Fruit fly (Drosophila melanogaster) whole organism, embryonic: ENCODE measurements around the gene dnc.

Experiments used
- Abd-B ChIP-seq: fragments of 200-800 bp; sonication (Bioruptor generic); optimal IDR thresholded peaks from 2 replicates; lab custom pipeline; 2018; ENCODE audit warnings: missing biosample characterization, mild to moderate bottlenecking, missing genetic modification characterization, moderate library complexity
- Atf6 ChIP-seq: fragments of 200-800 bp; sonication (Bioruptor generic); IDR thresholded peaks from 2 replicates; pipeline ENCODE4 v1.3.6; 2022; ENCODE audit warnings: missing biosample characterization, missing genetic modification characterization
- BEAF-32 ChIP-seq: fragments of 200-800 bp; sonication (Bioruptor generic); optimal IDR thresholded peaks from 3 replicates; lab custom pipeline; 2017; ENCODE audit warnings: missing biosample characterization, missing genetic modification characterization, mild to moderate bottlenecking, moderate library complexity, missing genetic modification reagents
- CG11696 ChIP-seq: fragments of 200-800 bp; sonication (Bioruptor generic); IDR thresholded peaks from 2 replicates; pipeline ENCODE4 v1.3.6; 2022; ENCODE audit warnings: missing biosample characterization, missing genetic modification characterization
- CG13894 ChIP-seq: fragments of 200-800 bp; sonication (Bioruptor generic); optimal IDR thresholded peaks from 3 replicates; lab custom pipeline; 2018; ENCODE audit warnings: missing biosample characterization, mild to moderate bottlenecking, missing genetic modification characterization, moderate library complexity
- CG14710 ChIP-seq: fragments of 200-800 bp; sonication (Bioruptor generic); optimal IDR thresholded peaks from 3 replicates; lab custom pipeline; 2019; ENCODE audit warnings: missing biosample characterization, mild to moderate bottlenecking, missing genetic modification characterization, moderate library complexity
- CG14965 ChIP-seq: fragments of 200-800 bp; sonication (Bioruptor generic); optimal IDR thresholded peaks from 2 replicates; lab custom pipeline; 2016; ENCODE audit warnings: missing biosample characterization, missing genetic modification characterization, borderline replicate concordance
- CG15696 ChIP-seq: fragments of 200-800 bp; sonication (Bioruptor generic); optimal IDR thresholded peaks from 2 replicates; lab custom pipeline; 2019; ENCODE audit warnings: missing biosample characterization, mild to moderate bottlenecking, missing genetic modification characterization, moderate library complexity
- CG17359 ChIP-seq: fragments of 200-800 bp; sonication (Bioruptor generic); optimal IDR thresholded peaks from 3 replicates; lab custom pipeline; 2018; ENCODE audit warnings: missing biosample characterization, mild to moderate bottlenecking, missing genetic modification characterization, moderate library complexity
- CG18262 ChIP-seq: fragments of 200-800 bp; optimal IDR thresholded peaks from 3 replicates; lab custom pipeline; 2019; ENCODE audit warnings: missing biosample characterization, mild to moderate bottlenecking, missing genetic modification characterization, moderate library complexity
- CG2202 ChIP-seq: fragments of 200-800 bp; sonication (Bioruptor generic); optimal IDR thresholded peaks from 2 replicates; lab custom pipeline; 2018; ENCODE audit warnings: missing biosample characterization, mild to moderate bottlenecking, missing genetic modification characterization
- CG30020 ChIP-seq: fragments of 200-800 bp; optimal IDR thresholded peaks from 2 replicates; lab custom pipeline; 2019; ENCODE audit warnings: missing biosample characterization, mild to moderate bottlenecking, missing genetic modification characterization, moderate library complexity
- CG4730 ChIP-seq: fragments of 200-800 bp; sonication (Bioruptor generic); IDR thresholded peaks from 2 replicates; pipeline ENCODE4 v1.3.6; 2022; ENCODE audit warnings: missing biosample characterization, missing genetic modification characterization
- CG7745 ChIP-seq: fragments of 200-800 bp; sonication (Bioruptor generic); optimal IDR thresholded peaks from 2 replicates; lab custom pipeline; 2018; ENCODE audit warnings: missing biosample characterization, mild to moderate bottlenecking, missing genetic modification characterization, moderate library complexity
- CG8388 ChIP-seq: fragments of 200-800 bp; sonication (Bioruptor generic); optimal IDR thresholded peaks from 2 replicates; lab custom pipeline; 2019; ENCODE audit warnings: missing biosample characterization, mild to moderate bottlenecking, missing genetic modification characterization, moderate library complexity
- Doc2 ChIP-seq: fragments of 200-800 bp; sonication (Bioruptor generic); IDR thresholded peaks from 2 replicates; pipeline ENCODE4 v1.3.6; 2022; ENCODE audit warnings: missing biosample characterization, missing genetic modification characterization
- Kr ChIP-seq: fragments of 200-800 bp; sonication (Bioruptor generic); optimal IDR thresholded peaks from 2 replicates; lab custom pipeline; 2017; ENCODE audit warnings: missing biosample characterization, mild to moderate bottlenecking, missing genetic modification characterization
- MTF-1 ChIP-seq: fragments of 200-800 bp; sonication (Bioruptor generic); optimal IDR thresholded peaks from 2 replicates; lab custom pipeline; 2018; ENCODE audit warnings: missing biosample characterization, mild to moderate bottlenecking, missing genetic modification characterization, borderline replicate concordance
- Med ChIP-seq: fragments of 200-800 bp; sonication (Bioruptor generic); peaks from one replicate; lab custom pipeline; 2016; ENCODE audit warnings: missing biosample characterization, missing genetic modification characterization, mild to moderate bottlenecking, inconsistent platforms, moderate library complexity
- Mrtf ChIP-seq: fragments of 200-800 bp; sonication (Bioruptor generic); IDR thresholded peaks from 3 replicates; pipeline ENCODE4 v1.3.6; 2022; ENCODE audit warnings: missing biosample characterization, missing genetic modification characterization
- NC2α ChIP-seq: fragments of 200-800 bp; sonication (Bioruptor generic); optimal IDR thresholded peaks from 2 replicates; lab custom pipeline; 2016; ENCODE audit warnings: missing biosample characterization, missing genetic modification characterization
- Poxn ChIP-seq: fragments of 200-800 bp; sonication (Bioruptor generic); IDR thresholded peaks from 2 replicates; pipeline ENCODE4 v1.3.6; 2022; ENCODE audit warnings: missing biosample characterization, missing genetic modification characterization
- Spps ChIP-seq: fragments of 200-800 bp; sonication (Bioruptor generic); optimal IDR thresholded peaks from 2 replicates; lab custom pipeline; 2018; ENCODE audit warnings: missing biosample characterization, mild to moderate bottlenecking, missing genetic modification characterization
- Xrp1 ChIP-seq: fragments of 200-800 bp; sonication (Bioruptor generic); IDR thresholded peaks from 2 replicates; pipeline ENCODE4 v1.3.6; 2022; ENCODE audit warnings: missing biosample characterization, missing genetic modification characterization
- ac ChIP-seq: fragments of 200-800 bp; sonication (Bioruptor generic); optimal IDR thresholded peaks from 3 replicates; lab custom pipeline; 2017; ENCODE audit warnings: missing biosample characterization, mild to moderate bottlenecking, missing genetic modification characterization
- bowl ChIP-seq: fragments of 200-800 bp; sonication (Bioruptor generic); IDR thresholded peaks from 2 replicates; pipeline ENCODE4 v1.3.6; 2022; ENCODE audit warnings: missing biosample characterization, missing genetic modification characterization
- cg ChIP-seq: fragments of 200-800 bp; sonication (Bioruptor generic); optimal IDR thresholded peaks from 3 replicates; lab custom pipeline; 2019; ENCODE audit warnings: missing biosample characterization, mild to moderate bottlenecking, missing genetic modification characterization, moderate library complexity
- chn ChIP-seq: fragments of 200-800 bp; sonication (Bioruptor generic); optimal IDR thresholded peaks from 2 replicates; lab custom pipeline; 2016; ENCODE audit warnings: missing biosample characterization, missing genetic modification characterization
- crol ChIP-seq: fragments of 200-800 bp; sonication (Bioruptor generic); IDR thresholded peaks from 2 replicates; pipeline ENCODE4 v1.3.6; 2022; ENCODE audit warnings: missing biosample characterization, missing genetic modification characterization
- danr ChIP-seq: fragments of 200-800 bp; sonication (Bioruptor generic); IDR thresholded peaks from 2 replicates; pipeline ENCODE4 v1.3.6; 2022; ENCODE audit warnings: missing biosample characterization, missing genetic modification characterization
- eve ChIP-seq, 2 experiments: fragments of >200 bp; optimal IDR thresholded peaks; 2 replicates each; lab custom pipeline; 2017; ENCODE audit warnings: missing biosample characterization in 2 of 2, missing genetic modification characterization in 2 of 2
- ewg ChIP-seq: fragments of 200-800 bp; sonication (Bioruptor generic); optimal IDR thresholded peaks from 3 replicates; lab custom pipeline; 2017; ENCODE audit warnings: mild to moderate bottlenecking, missing biosample characterization, missing genetic modification reagents, missing genetic modification characterization
- fd102C ChIP-seq: fragments of 200-800 bp; sonication (Bioruptor generic); optimal IDR thresholded peaks from 2 replicates; lab custom pipeline; 2018; ENCODE audit warnings: missing biosample characterization, mild to moderate bottlenecking, missing genetic modification characterization, moderate library complexity
- fd96Cb ChIP-seq: fragments of 200-800 bp; sonication (Bioruptor generic); optimal IDR thresholded peaks from 2 replicates; lab custom pipeline; 2018; ENCODE audit warnings: missing biosample characterization, mild to moderate bottlenecking, missing genetic modification characterization, moderate library complexity
- fru ChIP-seq: fragments of >200 bp; optimal IDR thresholded peaks from 2 replicates; lab custom pipeline; 2017
- gro ChIP-seq: fragments of 200-800 bp; sonication (Bioruptor generic); optimal IDR thresholded peaks from 2 replicates; lab custom pipeline; 2016; ENCODE audit warnings: missing biosample characterization, missing genetic modification characterization
- insv ChIP-seq, 2 experiments: fragments of 200-800 bp; sonication (Bioruptor generic); optimal IDR thresholded peaks; 3 replicates each; lab custom pipeline; 2016 to 2018; ENCODE audit warnings: missing biosample characterization in 2 of 2, missing genetic modification characterization in 2 of 2
- inv ChIP-seq: fragments of 200-800 bp; sonication (Bioruptor generic); IDR thresholded peaks from 2 replicates; pipeline ENCODE4 v1.3.6; 2022; ENCODE audit warnings: missing biosample characterization, missing genetic modification characterization; ENCODE audit not compliant: partially characterized antibody
- jing ChIP-seq: fragments of 200-800 bp; sonication (Bioruptor generic); optimal IDR thresholded peaks from 2 replicates; lab custom pipeline; 2018; ENCODE audit warnings: missing biosample characterization, mild to moderate bottlenecking, missing genetic modification characterization
- klu ChIP-seq: fragments of 200-800 bp; sonication (Bioruptor generic); IDR thresholded peaks from 2 replicates; pipeline ENCODE4 v1.3.6; 2022; ENCODE audit warnings: missing biosample characterization, missing genetic modification characterization
- kni ChIP-seq: fragments of 200-800 bp; sonication (Bioruptor generic); optimal IDR thresholded peaks from 3 replicates; lab custom pipeline; 2017; ENCODE audit warnings: mild to moderate bottlenecking, missing biosample characterization, missing genetic modification reagents, missing genetic modification characterization
- lola ChIP-seq, 3 experiments: fragments of >200 bp in 2 of 3; fragments of 200-800 bp in 1 of 3; sonication (Bioruptor generic) in 1 of 3; optimal IDR thresholded peaks; 2 replicates each; lab custom pipeline; 2017 to 2019; ENCODE audit warnings: missing biosample characterization in 3 of 3, missing genetic modification characterization in 3 of 3, mild to moderate bottlenecking in 1 of 3, moderate library complexity in 1 of 3
- pho ChIP-seq: fragments of 200-800 bp; sonication (Bioruptor generic); optimal IDR thresholded peaks from 2 replicates; lab custom pipeline; 2016; ENCODE audit warnings: missing biosample characterization, missing genetic modification characterization
- pum ChIP-seq: fragments of 200-800 bp; sonication (Bioruptor generic); optimal IDR thresholded peaks from 2 replicates; lab custom pipeline; 2016; ENCODE audit warnings: missing biosample characterization, missing genetic modification characterization
- sens ChIP-seq: fragments of 200-800 bp; sonication (Bioruptor generic); peaks from one replicate; lab custom pipeline; 2016; ENCODE audit warnings: missing biosample characterization, missing genetic modification characterization
- sqz ChIP-seq: fragments of 200-800 bp; sonication (Bioruptor generic); optimal IDR thresholded peaks from 3 replicates; lab custom pipeline; 2018; ENCODE audit warnings: missing biosample characterization, mild to moderate bottlenecking, missing genetic modification characterization
- tll ChIP-seq, 2 experiments: fragments of 200-800 bp in 1 of 2; fragments of >200 bp in 1 of 2; sonication (Bioruptor generic) in 1 of 2; optimal IDR thresholded peaks; 2 replicates each; lab custom pipeline; 2017 to 2019; ENCODE audit warnings: missing biosample characterization in 2 of 2, missing genetic modification characterization in 2 of 2, mild to moderate bottlenecking in 1 of 2, moderate library complexity in 1 of 2
- ttk ChIP-seq: fragments of 200-800 bp; sonication (Bioruptor generic); IDR thresholded peaks from 2 replicates; pipeline ENCODE4 v2.1.2; 2022; ENCODE audit warnings: missing biosample characterization, missing genetic modification characterization
- twi ChIP-seq: fragments of 200-800 bp; optimal IDR thresholded peaks from 2 replicates; lab custom pipeline; 2019; ENCODE audit warnings: missing biosample characterization, mild to moderate bottlenecking, missing genetic modification characterization, moderate library complexity

Gene dnc

DNA sequence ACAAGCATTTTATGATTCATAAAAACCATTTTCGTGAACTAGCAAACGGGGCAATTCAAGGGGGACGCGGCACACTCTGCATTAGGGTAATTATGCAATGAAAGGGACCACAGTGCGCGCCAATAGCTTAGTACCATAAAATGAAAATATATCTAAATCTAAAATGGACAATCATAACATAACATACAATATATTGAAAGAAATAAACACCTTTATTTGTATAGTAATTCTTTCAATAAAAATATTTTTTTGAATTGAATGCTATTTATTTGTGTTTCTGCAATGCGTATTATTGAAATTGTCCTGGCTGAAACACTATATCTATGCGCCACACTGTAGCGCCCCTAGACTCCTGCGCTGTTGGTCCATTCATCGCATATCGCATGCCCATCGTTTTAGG, 174.7 kb downstream of the dnc start (continued):
- TF ChIP-seq Mrtf (GFP tag; lab: Robert Waterston, UW) (no peak), jing (GFP tag; lab: Kevin White, UChicago) (no peak), fd96Cb (tag; lab: Kevin White, UChicago) (peak; percentile 11), CG11696 (GFP tag; lab: Robert Waterston, UW) (peak; percentile 82), pum (GFP tag; lab: Kevin White, UChicago) (no peak), bowl (GFP tag; lab: Robert Waterston, UW) (no peak), Doc2 (GFP tag; lab: Robert Waterston, UW) (no peak), lola (GFP tag; optimal IDR thresholded peaks at IDR 0.05; lab: Kevin White, UChicago) (peak in 1 of 3 experiments; percentile 49), gro (no peak), klu (no peak), Poxn (no peak), Kr (GFP tag; lab: Kevin White, UChicago) (no peak), CG17359 (tag; lab: Kevin White, UChicago) (no peak), CG8388 (peak; percentile 22), danr (GFP tag; lab: Robert Waterston, UW) (no peak), Atf6 (no peak), inv (GFP tag; lab: Robert Waterston, UW) (no peak), chn (GFP tag; lab: Kevin White, UChicago) (no peak), CG15696 (tag; lab: Kevin White, UChicago) (peak; percentile 26), Abd-B (GFP tag; lab: Kevin White, UChicago) (peak; percentile 31), ttk (GFP tag; lab: Robert Waterston, UW) (no peak), ewg (GFP tag; lab: Kevin White, UChicago) (no peak), Xrp1 (GFP tag; lab: Robert Waterston, UW) (peak; percentile 67), fru (lab: Kevin White, UChicago) (no peak), insv (GFP tag; optimal IDR thresholded peaks at IDR 0.05; lab: Kevin White, UChicago) (no peak), CG14965 (no peak)
- TF ChIP-seq, all 482 proteins: peak for 57

DNA sequence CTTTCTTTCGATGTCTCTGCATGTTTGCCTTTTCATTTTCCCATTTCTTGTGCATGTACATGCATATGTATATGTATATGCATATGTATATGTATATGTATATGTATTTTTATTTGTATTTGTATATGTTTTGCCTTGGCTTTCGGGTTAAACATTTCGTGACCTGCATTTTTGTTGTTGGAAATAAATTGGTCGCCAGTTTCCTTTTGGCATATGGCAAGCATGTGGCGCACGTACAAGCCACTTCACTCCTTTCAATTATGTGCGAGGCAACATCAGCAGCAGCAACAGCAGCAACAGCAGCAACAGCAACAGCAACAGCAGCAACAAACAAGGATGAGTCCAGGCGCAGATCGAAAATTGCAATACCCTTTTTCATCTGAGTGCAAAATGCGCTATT, 175.3 kb downstream of the dnc start:
- TF ChIP-seq tll (GFP tag; optimal IDR thresholded peaks at IDR 0.05; lab: Kevin White, UChicago) (peak in 1 of 2 experiments; percentile 27), twi (tag; lab: Kevin White, UChicago) (peak; percentile 98), CG13894 (no peak), cg (GFP tag; lab: Kevin White, UChicago) (peak; percentile 32), CG4730 (GFP tag; lab: Robert Waterston, UW) (no peak)

DNA sequence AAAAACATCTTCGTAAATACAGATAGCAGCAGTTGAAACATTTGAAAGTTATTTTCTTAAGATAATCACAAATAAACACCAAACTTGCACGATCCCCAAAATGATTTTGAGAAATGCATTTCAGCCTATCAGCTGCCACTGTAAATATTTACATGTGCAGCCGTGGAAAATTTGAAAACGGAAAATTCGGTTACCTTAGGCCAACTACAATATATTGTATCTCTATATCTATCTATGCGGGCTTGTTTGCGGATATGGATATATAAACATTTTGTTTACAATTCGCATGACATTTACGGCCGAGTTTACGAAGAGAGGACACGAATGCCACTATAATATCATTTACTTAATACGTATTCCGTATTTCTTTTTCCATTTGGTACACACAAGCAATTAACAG, 178.2 kb downstream of the dnc start:
- TF ChIP-seq twi (tag; lab: Kevin White, UChicago) (peak; percentile 10), NC2α (GFP tag; lab: Kevin White, UChicago) (no peak), CG14710 (tag; lab: Kevin White, UChicago) (peak; percentile 16), tll (GFP tag; optimal IDR thresholded peaks at IDR 0.05; lab: Kevin White, UChicago) (peak in 1 of 2 experiments; percentile 11), eve (GFP tag; optimal IDR thresholded peaks at IDR 0.05; lab: Kevin White, UChicago) (no peak), BEAF-32 (GFP tag; lab: Kevin White, UChicago) (no peak), CG30020 (tag; lab: Kevin White, UChicago) (no peak), lola (GFP tag; optimal IDR thresholded peaks at IDR 0.05; lab: Kevin White, UChicago) (peak in 1 of 3 experiments; percentile 2), ac (GFP tag; lab: Kevin White, UChicago) (peak; percentile 49), Spps (no peak), MTF-1 (GFP tag; lab: Kevin White, UChicago) (peak; percentile 30), CG2202 (peak; percentile 23), Med (peak; percentile 10), crol (no peak), fd102C (GFP tag; lab: Kevin White, UChicago) (peak; percentile 60), pho (GFP tag; lab: Kevin White, UChicago) (no peak), CG7745 (peak; percentile 27), kni (peak; percentile 34), sqz (GFP tag; lab: Kevin White, UChicago) (peak; percentile 30), sens (GFP tag; lab: Kevin White, UChicago) (peak; percentile 79), CG15696 (tag; lab: Kevin White, UChicago) (peak; percentile 80), CG18262 (no peak)
